Worm (Caenorhabditis elegans) whole organism, L3 larva: ENCODE measurements around the gene ugt-23.

Experiments used
- egl-27 ChIP-seq: sonication (generic microtip); optimal IDR thresholded peaks from 4 replicates; lab custom pipeline; 2017; ENCODE audit warnings: missing biosample characterization, missing genetic modification reagents, missing genetic modification characterization
- elt-2 ChIP-seq: sonication (generic microtip); optimal IDR thresholded peaks from 2 replicates; lab custom pipeline; 2016; ENCODE audit warnings: missing genetic modification reagents, mild to moderate bottlenecking, missing genetic modification characterization, missing compliant biosample characterization
- nhr-76 ChIP-seq: fragments of 150-350 bp; sonication (generic microtip); optimal IDR thresholded peaks from 5 replicates; lab custom pipeline; 2014; ENCODE audit warnings: missing biosample characterization, missing genetic modification characterization
- snpc-4 ChIP-seq: fragments of 150-350 bp; optimal IDR thresholded peaks from 2 replicates; lab custom pipeline; 2014; ENCODE audit warnings: missing biosample characterization, missing genetic modification characterization
- zag-1 ChIP-seq: fragments of 150-350 bp; optimal IDR thresholded peaks from 2 replicates; lab custom pipeline; 2014; ENCODE audit warnings: missing biosample characterization, missing genetic modification characterization

ce11 chrX:9877117-9877516 lies 47.9 kb downstream of the ugt-23 start, which contains the start of gene R07B1.9:
- TF ChIP-seq nhr-76 (tag; lab: Kevin White, UChicago) (no peak), snpc-4 (no peak), egl-27 (tag; lab: Kevin White, UChicago) (no peak), zag-1 (tag; lab: Kevin White, UChicago) (no peak), elt-2 (tag; lab: Kevin White, UChicago) (no peak)
